Fruit fly (Drosophila melanogaster): Measurements from ENCODE around the gene CG18622.

- TF ChIP-seq CG8478 (optimal IDR thresholded peaks at IDR 0.05), result no peak
- TF ChIP-seq CTCF (optimal IDR thresholded peaks at IDR 0.05), result no peak
Measured at dm6 chr3R:16972575-16972974, 15.0 kb downstream of the CG18622 start.

Data from S2 (cell line).